Worm (Caenorhabditis elegans): Measurements from ENCODE around the gene blos-8.

The blos-8 gene

ce11 chrX:15430983-15431382 lies at the start of gene blos-8:
Gene blos-8 (minus strand): TSS chrX:15431198.
- no peak for TF ChIP-seq unc-62 (GFP tag; optimal IDR thresholded peaks at IDR 0.05)

- no peak for TF ChIP-seq unc-62 (GFP tag; optimal IDR thresholded peaks at IDR 0.05)
Measured at ce11 chrX:15478717-15479116, 47.7 kb upstream of the blos-8 start, which contains the start of gene gcy-36. Gene gcy-36 (plus strand): TSS chrX:15479017.

ce11 chrX:15477309-15477708 lies 46.3 kb upstream of the blos-8 start, which contains the start of gene exc-1:
Gene exc-1 (minus strand): TSS chrX:15477409.
- TF ChIP-seq unc-62 (GFP tag; optimal IDR thresholded peaks at IDR 0.05): no peak

- TF ChIP-seq unc-62 (GFP tag; optimal IDR thresholded peaks at IDR 0.05): no peak
Measured at ce11 chrX:15469957-15470548, 39.1 kb upstream of the blos-8 start.

- TF ChIP-seq unc-62 (GFP tag; optimal IDR thresholded peaks at IDR 0.05): no peak
Measured at ce11 chrX:15468657-15469056, 37.7 kb upstream of the blos-8 start.

ce11 chrX:15466032-15466431 lies 35.0 kb upstream of the blos-8 start, which contains the start of gene sprr-1:
Gene sprr-1 (plus strand): TSS chrX:15466300.
- no peak for TF ChIP-seq unc-62 (GFP tag; optimal IDR thresholded peaks at IDR 0.05)

- TF ChIP-seq unc-62 (GFP tag; optimal IDR thresholded peaks at IDR 0.05): no peak
Measured at ce11 chrX:15465050-15465449, 34.1 kb upstream of the blos-8 start.

ce11 chrX:15446292-15446794 lies 15.3 kb upstream of the blos-8 start, which contains the start of gene R03A10.5:
Gene R03A10.5 (plus strand): TSS chrX:15446722.
- TF ChIP-seq unc-62 (GFP tag; optimal IDR thresholded peaks at IDR 0.05): no peak

ce11 chrX:15441686-15442067 lies 10.7 kb upstream of the blos-8 start, which contains the start of gene nkat-3:
Gene nkat-3 (plus strand): TSS chrX:15441731.
- TF ChIP-seq unc-62 (GFP tag; optimal IDR thresholded peaks at IDR 0.05): no peak

- no peak for TF ChIP-seq unc-62 (GFP tag; optimal IDR thresholded peaks at IDR 0.05)
Measured at ce11 chrX:15440744-15441685, 10.0 kb upstream of the blos-8 start, which contains the start of gene mocs-1. Gene mocs-1 (minus strand): TSS chrX:15440794.

ce11 chrX:15438768-15439167 lies 7.8 kb upstream of the blos-8 start:
- no peak for TF ChIP-seq unc-62 (GFP tag; optimal IDR thresholded peaks at IDR 0.05)

ce11 chrX:15434922-15435321 lies 3.9 kb upstream of the blos-8 start:
- TF ChIP-seq unc-62 (GFP tag; optimal IDR thresholded peaks at IDR 0.05): no peak

ce11 chrX:15433487-15433886 lies 2.5 kb upstream of the blos-8 start, which contains the start of gene flp-32:
Gene flp-32 (plus strand): TSS chrX:15433787.
- TF ChIP-seq unc-62 (GFP tag; optimal IDR thresholded peaks at IDR 0.05): no peak

ce11 chrX:15427931-15428330 lies 3.1 kb downstream of the blos-8 start, which contains the start of gene nas-13:
Gene nas-13 (minus strand): TSS chrX:15428253.
- no peak for TF ChIP-seq unc-62 (GFP tag; optimal IDR thresholded peaks at IDR 0.05)

ce11 chrX:15423708-15424423 lies 7.1 kb downstream of the blos-8 start:
- no peak for TF ChIP-seq unc-62 (GFP tag; optimal IDR thresholded peaks at IDR 0.05)

- no peak for TF ChIP-seq unc-62 (GFP tag; optimal IDR thresholded peaks at IDR 0.05)
Measured at ce11 chrX:15420671-15421070, 10.3 kb downstream of the blos-8 start, which contains the start of gene F39D8.3. Gene F39D8.3 (plus strand): TSS chrX:15420971.
